Fruit fly (Drosophila melanogaster): Measurements from ENCODE around the gene CG8034.

Gene CG8034

dm6 chrX:19276489-19277117, 21.4 kb downstream of the CG8034 start, which contains the start of the genes CG32537 and CG32536:
Gene CG32537 (minus strand): TSS chrX:19276539.
Gene CG32536 (minus strand): TSS chrX:19276898.
- TF ChIP-seq ey (GFP tag; optimal IDR thresholded peaks at IDR 0.05), result no peak

- TF ChIP-seq ey (GFP tag; optimal IDR thresholded peaks at IDR 0.05), result peak; percentile 20
- TF ChIP-seq jim (GFP tag; optimal IDR thresholded peaks at IDR 0.05), result peak; percentile 36
- no peak for TF ChIP-seq lola (GFP tag; optimal IDR thresholded peaks at IDR 0.05)
- no peak for TF ChIP-seq Vsx2 (GFP tag; optimal IDR thresholded peaks at IDR 0.05; ENCODE audit: partially characterized antibody)
- no peak for TF ChIP-seq h (GFP tag; optimal IDR thresholded peaks at IDR 0.05)
- TF ChIP-seq Dfd (GFP tag; optimal IDR thresholded peaks at IDR 0.05), result no peak
- no peak for TF ChIP-seq woc (GFP tag; optimal IDR thresholded peaks at IDR 0.05)
- no peak for TF ChIP-seq Mio (GFP tag; optimal IDR thresholded peaks at IDR 0.05)
- no peak for TF ChIP-seq Dif (GFP tag; optimal IDR thresholded peaks at IDR 0.05; ENCODE audit: partially characterized antibody)
- no peak for TF ChIP-seq Rel (GFP tag; optimal IDR thresholded peaks at IDR 0.05)
- peak; percentile 53 for TF ChIP-seq Rel (tag; optimal IDR thresholded peaks at IDR 0.05)
- TF ChIP-seq usp (GFP tag; optimal IDR thresholded peaks at IDR 0.05), result no peak
- TF ChIP-seq OdsH (GFP tag; optimal IDR thresholded peaks at IDR 0.05), result peak; percentile 25
- no peak for TF ChIP-seq Hr83 (GFP tag; optimal IDR thresholded peaks at IDR 0.05; ENCODE audit: poor library complexity, severe bottlenecking)
- no peak for TF ChIP-seq Myc (optimal IDR thresholded peaks at IDR 0.05)
- TF ChIP-seq sv (GFP tag; optimal IDR thresholded peaks at IDR 0.05), result no peak
- TF ChIP-seq psq (GFP tag; optimal IDR thresholded peaks at IDR 0.05), result no peak
Measured at dm6 chrX:19268484-19269068, 29.4 kb downstream of the CG8034 start, which contains the start of gene CG8010. Gene CG8010 (minus strand): TSS chrX:19268896.

- no peak for TF ChIP-seq br (GFP tag; optimal IDR thresholded peaks at IDR 0.05)
- TF ChIP-seq woc (GFP tag; optimal IDR thresholded peaks at IDR 0.05), result no peak
- no peak for TF ChIP-seq Sp1 (GFP tag; optimal IDR thresholded peaks at IDR 0.05)
- no peak for TF ChIP-seq CG9705 (GFP tag; optimal IDR thresholded peaks at IDR 0.05)
- TF ChIP-seq Hr78 (GFP tag; optimal IDR thresholded peaks at IDR 0.05), result no peak
- TF ChIP-seq foxo (GFP tag; optimal IDR thresholded peaks at IDR 0.05), result no peak
- TF ChIP-seq fru (GFP tag; optimal IDR thresholded peaks at IDR 0.05), result no peak
- TF ChIP-seq Vsx2 (GFP tag; optimal IDR thresholded peaks at IDR 0.05; ENCODE audit: partially characterized antibody), result no peak
- TF ChIP-seq dl (GFP tag; optimal IDR thresholded peaks at IDR 0.05; ENCODE audit: insufficient read depth in 1 of 2, partially characterized antibody in 2 of 2), result no peak
- no peak for TF ChIP-seq Jra (GFP tag; optimal IDR thresholded peaks at IDR 0.05)
- no peak for TF ChIP-seq lola (GFP tag; optimal IDR thresholded peaks at IDR 0.05)
- TF ChIP-seq CG32264 (GFP tag; optimal IDR thresholded peaks at IDR 0.05), result no peak
- TF ChIP-seq brk (GFP tag; optimal IDR thresholded peaks at IDR 0.05), result no peak
- TF ChIP-seq Abd-B (GFP tag; optimal IDR thresholded peaks at IDR 0.05), result no peak
- TF ChIP-seq Myc (optimal IDR thresholded peaks at IDR 0.05), result no peak
- TF ChIP-seq Mio (GFP tag; optimal IDR thresholded peaks at IDR 0.05), result no peak
- no peak for TF ChIP-seq Hr83 (GFP tag; optimal IDR thresholded peaks at IDR 0.05; ENCODE audit: poor library complexity, severe bottlenecking)
Measured at dm6 chrX:19265802-19266479, 32.0 kb downstream of the CG8034 start.

dm6 chrX:19264396-19264795, 33.6 kb downstream of the CG8034 start:
- TF ChIP-seq Vsx2 (GFP tag; optimal IDR thresholded peaks at IDR 0.05; ENCODE audit: partially characterized antibody) (no peak), Dif (GFP tag; optimal IDR thresholded peaks at IDR 0.05; ENCODE audit: partially characterized antibody) (no peak), fru (GFP tag; optimal IDR thresholded peaks at IDR 0.05) (no peak), usp (GFP tag; optimal IDR thresholded peaks at IDR 0.05) (no peak), Hr83 (GFP tag; optimal IDR thresholded peaks at IDR 0.05; ENCODE audit: poor library complexity, severe bottlenecking) (no peak), Mio (GFP tag; optimal IDR thresholded peaks at IDR 0.05) (no peak), dl (GFP tag; optimal IDR thresholded peaks at IDR 0.05; ENCODE audit: insufficient read depth in 1 of 2, partially characterized antibody in 2 of 2) (no peak), psq (GFP tag; optimal IDR thresholded peaks at IDR 0.05) (no peak), dsf (GFP tag; optimal IDR thresholded peaks at IDR 0.05; ENCODE audit: borderline replicate concordance) (no peak), Myc (optimal IDR thresholded peaks at IDR 0.05) (no peak), woc (GFP tag; optimal IDR thresholded peaks at IDR 0.05) (no peak), N (GFP tag; optimal IDR thresholded peaks at IDR 0.05) (no peak), lola (GFP tag; optimal IDR thresholded peaks at IDR 0.05) (no peak), Dfd (GFP tag; optimal IDR thresholded peaks at IDR 0.05) (no peak), Hr78 (GFP tag; optimal IDR thresholded peaks at IDR 0.05) (no peak), OdsH (GFP tag; optimal IDR thresholded peaks at IDR 0.05) (no peak)
